Fruit fly (Drosophila melanogaster) whole organism, wandering third instar larva: Measurements from ENCODE around the gene arm.

Experiments
- Abd-B ChIP-seq: fragments of >200 bp; optimal IDR thresholded peaks from 2 replicates; lab custom pipeline; 2017; ENCODE audit warnings: missing biosample characterization, missing genetic modification characterization
- CG9705 ChIP-seq: fragments of 200-800 bp; sonication (Bioruptor generic); optimal IDR thresholded peaks from 2 replicates; lab custom pipeline; 2018; ENCODE audit warnings: missing biosample characterization, mild to moderate bottlenecking, missing genetic modification characterization
- CrebA ChIP-seq: fragments of 200-800 bp; sonication (Bioruptor generic); optimal IDR thresholded peaks from 2 replicates; lab custom pipeline; 2016; ENCODE audit warnings: missing biosample characterization, mild to moderate bottlenecking, missing genetic modification characterization, borderline replicate concordance
- Dfd ChIP-seq: fragments of >200 bp; optimal IDR thresholded peaks from 2 replicates; lab custom pipeline; 2017; ENCODE audit warnings: missing biosample characterization, missing genetic modification characterization
- Hr78 ChIP-seq: fragments of >200 bp; optimal IDR thresholded peaks from 2 replicates; lab custom pipeline; 2017; ENCODE audit warnings: missing biosample characterization, missing genetic modification characterization
- Myc ChIP-seq: fragments of >200 bp; optimal IDR thresholded peaks from 2 replicates; lab custom pipeline; 2017
- br ChIP-seq: fragments of 200-800 bp; sonication (Bioruptor generic); optimal IDR thresholded peaks from 2 replicates; lab custom pipeline; 2016; ENCODE audit warnings: missing biosample characterization, missing genetic modification characterization
- brk ChIP-seq: fragments of 200-800 bp; sonication (Bioruptor generic); optimal IDR thresholded peaks from 2 replicates; lab custom pipeline; 2016; ENCODE audit warnings: missing biosample characterization, mild to moderate bottlenecking, missing genetic modification characterization
- ey ChIP-seq: fragments of 200-800 bp; sonication (Bioruptor generic); optimal IDR thresholded peaks from 2 replicates; lab custom pipeline; 2016; ENCODE audit warnings: missing biosample characterization, missing genetic modification characterization
- pan ChIP-seq: fragments of >200 bp; optimal IDR thresholded peaks from 2 replicates; lab custom pipeline; 2017
- rgr ChIP-seq: fragments of 200-800 bp; sonication (Bioruptor generic); optimal IDR thresholded peaks from 3 replicates; lab custom pipeline; 2016; ENCODE audit warnings: missing biosample characterization, mild to moderate bottlenecking, missing genetic modification characterization
- usp ChIP-seq: fragments of >200 bp; optimal IDR thresholded peaks from 2 replicates; lab custom pipeline; 2017; ENCODE audit warnings: missing biosample characterization, missing genetic modification characterization

- TF ChIP-seq Abd-B: no peak
- TF ChIP-seq CrebA (GFP tag; lab: Kevin White, UChicago): no peak
- no peak for TF ChIP-seq Myc (lab: Kevin White, UChicago)
- no peak for TF ChIP-seq ey (GFP tag; lab: Kevin White, UChicago)
- no peak for TF ChIP-seq usp (GFP tag; lab: Kevin White, UChicago)
- TF ChIP-seq rgr (GFP tag; lab: Kevin White, UChicago): no peak
- no peak for TF ChIP-seq CG9705
- no peak for TF ChIP-seq pan (lab: Kevin White, UChicago)
- no peak for TF ChIP-seq Dfd (GFP tag; lab: Kevin White, UChicago)
- TF ChIP-seq Hr78 (GFP tag; lab: Kevin White, UChicago): no peak
- TF ChIP-seq brk (GFP tag; lab: Kevin White, UChicago): no peak
- TF ChIP-seq br (GFP tag; lab: Kevin White, UChicago): no peak
Observed at dm6 chrX:1893532-1893931, 6.9 kb downstream of the arm start.
